Worm (Caenorhabditis elegans) whole organism, L2 larva: Measurements from ENCODE around the gene srab-11.

ENCODE experiments used
- C34F6.9 ChIP-seq: fragments of 150-350 bp; optimal IDR thresholded peaks from 2 replicates; lab custom pipeline; 2014; ENCODE audit warnings: missing biosample characterization, missing genetic modification characterization
- F13H6.1 ChIP-seq: sonication (generic microtip); optimal IDR thresholded peaks from 2 replicates; lab custom pipeline; 2016; ENCODE audit warnings: missing genetic modification characterization, missing compliant biosample characterization
- R02D3.7 ChIP-seq: fragments of 150-350 bp; optimal IDR thresholded peaks from 2 replicates; lab custom pipeline; 2014; ENCODE audit warnings: missing biosample characterization, missing genetic modification characterization
- Y55F3AM.14 ChIP-seq: fragments of 200-800 bp; sonication (Bioruptor generic); optimal IDR thresholded peaks from 2 replicates; lab custom pipeline; 2018; ENCODE audit warnings: mild to moderate bottlenecking, missing genetic modification characterization, missing compliant biosample characterization
- ZK546.5 ChIP-seq: sonication (generic microtip); optimal IDR thresholded peaks from 2 replicates; lab custom pipeline; 2017; ENCODE audit warnings: missing biosample characterization, missing genetic modification characterization
- alr-1 ChIP-seq: fragments of 150-350 bp; optimal IDR thresholded peaks from 2 replicates; lab custom pipeline; 2014; ENCODE audit warnings: missing biosample characterization, missing genetic modification characterization
- aly-2 ChIP-seq: fragments of 150-350 bp; optimal IDR thresholded peaks from 2 replicates; lab custom pipeline; 2014; ENCODE audit warnings: missing biosample characterization, missing genetic modification characterization
- ama-1 ChIP-seq: fragments of 150-350 bp; optimal IDR thresholded peaks from 2 replicates; lab custom pipeline; 2018; ENCODE audit warnings: inconsistent platforms
- blmp-1 ChIP-seq: sonication (generic microtip); optimal IDR thresholded peaks from 2 replicates; lab custom pipeline; 2017; ENCODE audit warnings: missing genetic modification characterization, mild to moderate bottlenecking, missing compliant biosample characterization, antibody characterized with exemption, moderate library complexity; ENCODE audit not compliant: insufficient read depth
- ceh-16 ChIP-seq: fragments of 150-350 bp; optimal IDR thresholded peaks from 2 replicates; lab custom pipeline; 2014; ENCODE audit warnings: missing biosample characterization, missing genetic modification characterization
- ceh-82 ChIP-seq: fragments of 150-350 bp; optimal IDR thresholded peaks from 2 replicates; lab custom pipeline; 2014; ENCODE audit warnings: missing biosample characterization, missing genetic modification characterization
- crh-2 ChIP-seq: sonication (generic microtip); optimal IDR thresholded peaks from 2 replicates; lab custom pipeline; 2017; ENCODE audit warnings: missing biosample characterization, missing genetic modification characterization
- dmd-4 ChIP-seq: sonication (generic microtip); optimal IDR thresholded peaks from 2 replicates; lab custom pipeline; 2017; ENCODE audit warnings: missing biosample characterization, missing genetic modification characterization
- egl-27 ChIP-seq: sonication (generic microtip); optimal IDR thresholded peaks from 3 replicates; lab custom pipeline; 2017; ENCODE audit warnings: missing biosample characterization, missing genetic modification reagents, missing genetic modification characterization
- elt-1 ChIP-seq: fragments of 150-350 bp; optimal IDR thresholded peaks from 2 replicates; lab custom pipeline; 2014; ENCODE audit warnings: missing biosample characterization, missing genetic modification characterization
- elt-3 ChIP-seq: sonication (generic microtip); optimal IDR thresholded peaks from 2 replicates; lab custom pipeline; 2017; ENCODE audit warnings: missing biosample characterization, missing genetic modification characterization
- fos-1 ChIP-seq: fragments of 150-350 bp; optimal IDR thresholded peaks from 2 replicates; lab custom pipeline; 2014; ENCODE audit warnings: missing biosample characterization, missing genetic modification characterization
- gmeb-1 ChIP-seq: fragments of 150-350 bp; optimal IDR thresholded peaks from 2 replicates; lab custom pipeline; 2014; ENCODE audit warnings: missing biosample characterization, missing genetic modification characterization
- lin-13 ChIP-seq: fragments of 150-350 bp; optimal IDR thresholded peaks from 2 replicates; lab custom pipeline; 2014; ENCODE audit warnings: missing biosample characterization, missing genetic modification reagents, missing genetic modification characterization
- lin-39 ChIP-seq: fragments of 150-350 bp; optimal IDR thresholded peaks from 2 replicates; lab custom pipeline; 2014; ENCODE audit warnings: missing biosample characterization, missing genetic modification reagents, missing genetic modification characterization
- lsy-2 ChIP-seq, 2 experiments: fragments of 150-350 bp in 1 of 2; sonication (generic microtip) in 1 of 2; optimal IDR thresholded peaks; 2 replicates each; lab custom pipeline; 2014 to 2017; ENCODE audit warnings: missing biosample characterization in 2 of 2, missing genetic modification characterization in 2 of 2
- mab-5 ChIP-seq: fragments of 150-350 bp; optimal IDR thresholded peaks from 2 replicates; lab custom pipeline; 2014; ENCODE audit warnings: missing biosample characterization, missing genetic modification characterization
- mbf-1 ChIP-seq: sonication (generic microtip); optimal IDR thresholded peaks from 2 replicates; lab custom pipeline; 2017; ENCODE audit warnings: missing biosample characterization, missing genetic modification characterization
- mdl-1 ChIP-seq, 2 experiments: fragments of 150-350 bp in 1 of 2; sonication (generic microtip) in 1 of 2; optimal IDR thresholded peaks; 2 replicates each; lab custom pipeline; 2017; ENCODE audit warnings: missing biosample characterization in 2 of 2, missing genetic modification characterization in 2 of 2
- nhr-10 ChIP-seq: sonication (generic microtip); optimal IDR thresholded peaks from 2 replicates; lab custom pipeline; 2017; ENCODE audit warnings: missing biosample characterization, missing genetic modification characterization
- nhr-11 ChIP-seq: fragments of 150-350 bp; optimal IDR thresholded peaks from 2 replicates; lab custom pipeline; 2014; ENCODE audit warnings: missing biosample characterization, missing genetic modification characterization
- nhr-12 ChIP-seq: fragments of 150-350 bp; optimal IDR thresholded peaks from 2 replicates; lab custom pipeline; 2014; ENCODE audit warnings: missing biosample characterization, missing genetic modification characterization
- nhr-129 ChIP-seq: fragments of 150-350 bp; optimal IDR thresholded peaks from 2 replicates; lab custom pipeline; 2014; ENCODE audit warnings: missing biosample characterization, missing genetic modification characterization
- nhr-21 ChIP-seq: fragments of 150-350 bp; optimal IDR thresholded peaks from 2 replicates; lab custom pipeline; 2014; ENCODE audit warnings: missing biosample characterization, missing genetic modification characterization
- nhr-23 ChIP-seq: fragments of 150-350 bp; optimal IDR thresholded peaks from 2 replicates; lab custom pipeline; 2014; ENCODE audit warnings: missing biosample characterization, missing genetic modification reagents, missing genetic modification characterization
- nhr-237 ChIP-seq: fragments of 150-350 bp; optimal IDR thresholded peaks from 2 replicates; lab custom pipeline; 2014; ENCODE audit warnings: missing biosample characterization, missing genetic modification characterization
- nhr-25 ChIP-seq: fragments of 150-350 bp; sonication (generic microtip); optimal IDR thresholded peaks from 3 replicates; lab custom pipeline; 2014; ENCODE audit warnings: missing biosample characterization, missing genetic modification characterization
- nhr-6 ChIP-seq: fragments of 150-350 bp; optimal IDR thresholded peaks from 2 replicates; lab custom pipeline; 2014; ENCODE audit warnings: missing biosample characterization, missing genetic modification characterization
- nhr-77 ChIP-seq: fragments of 150-350 bp; optimal IDR thresholded peaks from 2 replicates; lab custom pipeline; 2014; ENCODE audit warnings: missing biosample characterization, missing genetic modification characterization
- peb-1 ChIP-seq: fragments of 150-350 bp; optimal IDR thresholded peaks from 2 replicates; lab custom pipeline; 2014; ENCODE audit warnings: missing biosample characterization, missing genetic modification characterization
- sem-4 ChIP-seq: fragments of 150-350 bp; optimal IDR thresholded peaks from 2 replicates; lab custom pipeline; 2014; ENCODE audit warnings: missing biosample characterization, missing genetic modification reagents, missing genetic modification characterization
- skn-1 ChIP-seq: sonication (generic microtip); optimal IDR thresholded peaks from 2 replicates; lab custom pipeline; 2017; ENCODE audit warnings: missing biosample characterization, missing genetic modification characterization
- sma-3 ChIP-seq: sonication (generic microtip); optimal IDR thresholded peaks from 2 replicates; lab custom pipeline; 2016; ENCODE audit warnings: missing genetic modification reagents, missing genetic modification characterization, missing compliant biosample characterization
- sma-9 ChIP-seq, 2 experiments: fragments of 150-350 bp in 1 of 2; sonication (generic microtip) in 1 of 2; optimal IDR thresholded peaks; 2 replicates each; lab custom pipeline; 2014 to 2016; ENCODE audit warnings: missing genetic modification characterization in 2 of 2, mild to moderate bottlenecking in 1 of 2, missing biosample characterization in 1 of 2, missing compliant biosample characterization in 1 of 2, missing genetic modification reagents in 1 of 2, moderate library complexity in 1 of 2
- snpc-4 ChIP-seq: fragments of 150-350 bp; optimal IDR thresholded peaks from 2 replicates; lab custom pipeline; 2014; ENCODE audit warnings: missing biosample characterization, missing genetic modification characterization
- unc-39 ChIP-seq: fragments of 150-350 bp; optimal IDR thresholded peaks from 2 replicates; lab custom pipeline; 2014; ENCODE audit warnings: missing biosample characterization, missing genetic modification characterization
- unc-55 ChIP-seq: fragments of 150-350 bp; sonication (generic microtip); optimal IDR thresholded peaks from 3 replicates; lab custom pipeline; 2014; ENCODE audit warnings: missing biosample characterization, missing genetic modification reagents, missing genetic modification characterization
- unc-62 ChIP-seq: fragments of 150-350 bp; optimal IDR thresholded peaks from 2 replicates; lab custom pipeline; 2014; ENCODE audit warnings: missing biosample characterization, missing genetic modification reagents, missing genetic modification characterization
- zag-1 ChIP-seq: fragments of 150-350 bp; optimal IDR thresholded peaks from 2 replicates; lab custom pipeline; 2014; ENCODE audit warnings: missing biosample characterization, missing genetic modification characterization
- ztf-1 ChIP-seq: fragments of 200-800 bp; sonication (Bioruptor generic); conservative IDR thresholded peaks from 2 replicates; pipeline ENCODE4 v1.3.6; 2022; ENCODE audit warnings: missing genetic modification characterization, missing compliant biosample characterization
- ztf-11 ChIP-seq: sonication (generic microtip); optimal IDR thresholded peaks from 2 replicates; lab custom pipeline; 2017; ENCODE audit warnings: missing biosample characterization, missing genetic modification characterization
- ztf-4 ChIP-seq: fragments of 150-350 bp; optimal IDR thresholded peaks from 2 replicates; lab custom pipeline; 2014; ENCODE audit warnings: missing biosample characterization, missing genetic modification characterization

The srab-11 gene

DNA sequence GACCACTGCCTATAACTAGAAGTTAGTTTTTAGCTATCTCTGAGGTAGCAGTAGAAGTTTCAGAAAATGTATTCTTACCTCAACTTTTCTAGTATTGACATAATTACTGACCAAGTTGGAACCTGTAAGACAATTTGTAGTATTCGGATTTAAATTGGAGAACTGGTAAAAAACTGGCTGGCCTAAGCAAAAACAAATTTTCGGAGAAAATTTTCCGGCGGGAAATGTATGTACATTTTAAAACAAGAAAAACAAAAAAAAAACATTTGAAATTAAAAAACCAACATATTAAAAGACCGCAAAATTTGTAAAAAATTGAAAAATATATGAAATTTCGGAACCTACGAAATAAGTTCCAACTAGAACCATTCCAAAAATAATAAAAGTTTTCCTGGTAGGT is at the start of gene srab-11:
TSS of gene srab-11 (minus strand) at position 101 of the 400 bp plus-strand sequence.
- TF ChIP-seq ztf-1 (GFP tag; lab: Robert Waterston, UW) (no peak), nhr-237 (tag; lab: Kevin White, UChicago) (no peak), nhr-10 (tag; lab: Kevin White, UChicago) (no peak)
- TF ChIP-seq, all 48 proteins: peak for 0

DNA sequence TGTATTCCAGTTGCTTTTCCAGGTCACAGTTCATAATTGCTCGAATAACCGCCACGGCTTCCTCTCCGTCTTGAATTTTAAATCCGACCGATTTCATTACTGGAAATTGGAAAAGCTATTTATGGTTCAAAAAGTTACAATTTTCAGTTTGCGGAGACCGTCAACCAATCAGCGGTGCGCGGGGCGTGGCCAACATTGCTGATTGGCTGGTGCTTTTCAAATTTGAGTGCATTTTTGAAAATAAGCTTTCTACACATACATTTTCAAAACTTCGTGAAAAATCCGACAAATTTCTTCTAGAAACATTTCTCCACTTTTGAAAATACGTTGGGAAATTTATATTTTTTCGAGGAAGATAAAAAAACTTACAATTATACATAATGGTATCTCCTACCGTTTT is 49.0 kb upstream of the srab-11 start:
- TF ChIP-seq nhr-11 (tag; lab: Kevin White, UChicago) (no peak), aly-2 (no peak), mab-5 (tag; lab: Kevin White, UChicago) (no peak), crh-2 (tag; lab: Kevin White, UChicago) (no peak), unc-62 (GFP tag; lab: Kevin White, UChicago) (no peak), alr-1 (tag; lab: Kevin White, UChicago) (no peak), blmp-1 (tag; lab: Kevin White, UChicago) (no peak), egl-27 (tag; lab: Kevin White, UChicago) (no peak), elt-1 (no peak), fos-1 (tag; lab: Kevin White, UChicago) (no peak), unc-39 (tag; lab: Kevin White, UChicago) (no peak), sma-9 (GFP tag; optimal IDR thresholded peaks at IDR 0.05; lab: Kevin White, UChicago) (no peak), sma-9 (tag; optimal IDR thresholded peaks at IDR 0.05; lab: Kevin White, UChicago) (no peak), sem-4 (no peak), lin-13 (GFP tag; lab: Kevin White, UChicago) (no peak), nhr-25 (tag; lab: Kevin White, UChicago) (no peak), lsy-2 (tag; optimal IDR thresholded peaks at IDR 0.05; lab: Kevin White, UChicago) (no peak), ama-1 (lab: Kevin White, UChicago) (no peak)
- TF ChIP-seq, all 48 proteins: peak for 0

DNA sequence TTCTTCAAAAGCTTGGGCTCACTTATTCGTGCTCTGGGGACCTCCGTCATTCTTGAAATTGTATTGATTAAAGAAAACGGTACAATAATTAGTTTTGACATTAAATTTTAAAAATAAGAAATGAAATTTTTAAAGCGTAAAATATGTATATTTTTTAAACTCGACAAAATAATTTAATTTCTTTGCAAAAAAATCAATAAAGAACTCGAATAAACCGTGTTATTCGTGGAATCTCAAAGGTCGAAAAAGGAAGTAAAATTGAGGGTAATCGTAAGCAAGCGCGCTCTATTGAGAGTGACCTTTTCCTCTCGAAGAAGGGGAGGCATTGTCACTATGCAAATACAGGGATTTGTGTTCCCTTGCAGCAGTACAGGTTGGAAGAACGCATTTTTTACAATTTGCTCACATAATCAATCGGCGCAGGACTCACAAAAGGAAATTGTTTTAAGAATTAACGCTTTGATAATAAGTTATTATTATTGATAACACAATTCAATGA is 48.2 kb upstream of the srab-11 start, which contains the start of gene Y73C8B.2:
TSS of gene Y73C8B.2 (minus strand) at position 51 of the 499 bp plus-strand sequence.
- TF ChIP-seq egl-27 (tag; lab: Kevin White, UChicago), result no peak
- TF ChIP-seq ztf-1 (GFP tag; lab: Robert Waterston, UW), result no peak
- no peak for TF ChIP-seq nhr-77 (tag; lab: Kevin White, UChicago)
- TF ChIP-seq unc-55 (GFP tag; lab: Kevin White, UChicago), result peak; percentile 20
- TF ChIP-seq ZK546.5 (tag; lab: Kevin White, UChicago), result no peak
- TF ChIP-seq fos-1 (tag; lab: Kevin White, UChicago), result peak; percentile 70
- no peak for TF ChIP-seq elt-1
- TF ChIP-seq gmeb-1 (tag; lab: Kevin White, UChicago), result peak; percentile 7
- no peak for TF ChIP-seq zag-1 (tag; lab: Kevin White, UChicago)
- TF ChIP-seq aly-2, result no peak
- no peak for TF ChIP-seq nhr-11 (tag; lab: Kevin White, UChicago)
- no peak for TF ChIP-seq ceh-82
- TF ChIP-seq peb-1 (tag; lab: Kevin White, UChicago), result no peak
- TF ChIP-seq sma-9 (GFP tag; optimal IDR thresholded peaks at IDR 0.05; lab: Kevin White, UChicago), result no peak
- TF ChIP-seq sma-9 (tag; optimal IDR thresholded peaks at IDR 0.05; lab: Kevin White, UChicago), result no peak
- TF ChIP-seq ztf-4 (tag; lab: Kevin White, UChicago), result peak; percentile 0
- no peak for TF ChIP-seq sem-4
- no peak for TF ChIP-seq mab-5 (tag; lab: Kevin White, UChicago)
- TF ChIP-seq nhr-25 (tag; lab: Kevin White, UChicago), result peak; percentile 54
- TF ChIP-seq skn-1, result no peak
- peak; percentile 39 for TF ChIP-seq nhr-129 (tag; lab: Kevin White, UChicago)
- TF ChIP-seq elt-3, result no peak
- TF ChIP-seq ztf-11 (tag; lab: Kevin White, UChicago), result no peak
- no peak for TF ChIP-seq lin-13 (GFP tag; lab: Kevin White, UChicago)
- TF ChIP-seq blmp-1 (tag; lab: Kevin White, UChicago), result no peak
- peak; percentile 27 for TF ChIP-seq F13H6.1 (tag; lab: Kevin White, UChicago)
- TF ChIP-seq unc-62 (GFP tag; lab: Kevin White, UChicago), result no peak
- TF ChIP-seq R02D3.7 (tag; lab: Kevin White, UChicago), result no peak
- TF ChIP-seq sma-3, result no peak
- no peak for TF ChIP-seq Y55F3AM.14 (GFP tag; lab: Kevin White, UChicago)
- peak; percentile 1 for TF ChIP-seq nhr-21 (tag; lab: Kevin White, UChicago)
- TF ChIP-seq nhr-23 (tag; lab: Kevin White, UChicago), result no peak
- no peak for TF ChIP-seq mbf-1
- TF ChIP-seq unc-39 (tag; lab: Kevin White, UChicago), result no peak
- TF ChIP-seq dmd-4 (tag; lab: Kevin White, UChicago), result no peak
- TF ChIP-seq nhr-6 (tag; lab: Kevin White, UChicago), result no peak
- TF ChIP-seq mdl-1 (tag; optimal IDR thresholded peaks at IDR 0.05; lab: Kevin White, UChicago), result no peak
- TF ChIP-seq nhr-237 (tag; lab: Kevin White, UChicago), result no peak
- TF ChIP-seq lin-39 (tag; lab: Kevin White, UChicago), result no peak
- TF ChIP-seq nhr-12 (tag; lab: Kevin White, UChicago), result no peak
- TF ChIP-seq alr-1 (tag; lab: Kevin White, UChicago), result no peak
- TF ChIP-seq snpc-4 (tag; lab: Kevin White, UChicago), result no peak
- TF ChIP-seq C34F6.9 (tag; lab: Kevin White, UChicago), result peak; percentile 54
- TF ChIP-seq crh-2 (tag; lab: Kevin White, UChicago), result peak; percentile 27
- TF ChIP-seq ceh-16, result no peak
- no peak for TF ChIP-seq ama-1 (lab: Kevin White, UChicago)
- TF ChIP-seq lsy-2 (tag; optimal IDR thresholded peaks at IDR 0.05; lab: Kevin White, UChicago), result peak in 1 of 2 experiments; percentile 62
